Worm (Caenorhabditis elegans) whole organism, young adult: ENCODE results near the gene C33F10.1.
"Not testable (repeated sequence)": the region's sequence is repeated elsewhere in the genome, so short reads cannot be mapped to it uniquely, and the experiment has no call there.

Experiments
- ama-1 ChIP-seq, 3 experiments: fragments of 150-350 bp in 1 of 3; sonication (generic microtip) in 2 of 3; optimal IDR thresholded peaks; 2 replicates each; lab custom pipeline; 2014 to 2018; ENCODE audit warnings: missing biosample characterization in 2 of 3, missing genetic modification characterization in 2 of 3, missing genetic modification reagents in 2 of 3
- athp-1 ChIP-seq: sonication (generic microtip); optimal IDR thresholded peaks from 2 replicates; lab custom pipeline; 2017; ENCODE audit warnings: mild to moderate bottlenecking, missing genetic modification characterization, missing compliant biosample characterization
- attf-5 ChIP-seq: fragments of 200-800 bp; sonication (Bioruptor generic); optimal IDR thresholded peaks from 2 replicates; lab custom pipeline; 2018; ENCODE audit warnings: mild to moderate bottlenecking, missing genetic modification characterization, missing compliant biosample characterization
- nhr-179 ChIP-seq: sonication (generic microtip); optimal IDR thresholded peaks from 2 replicates; lab custom pipeline; 2016; ENCODE audit warnings: mild to moderate bottlenecking, missing genetic modification characterization, missing compliant biosample characterization
- rec-8 ChIP-seq, 2 experiments: sonication (generic microtip); optimal IDR thresholded peaks; 2 replicates each; lab custom pipeline; 2016; ENCODE audit warnings: mild to moderate bottlenecking in 2 of 2, missing genetic modification characterization in 2 of 2, missing genetic modification reagents in 2 of 2, missing genotype in 2 of 2, missing biosample characterization in 1 of 2, missing compliant biosample characterization in 1 of 2, moderate library complexity in 1 of 2

ce11 chrII:4825133-4825532, 9.7 kb upstream of the C33F10.1 start, which contains the start of the genes C33F10.8 and msp-40:
- TF ChIP-seq rec-8 (tag; optimal IDR thresholded peaks at IDR 0.05; lab: Kevin White, UChicago); ama-1 (optimal IDR thresholded peaks at IDR 0.05; lab: Kevin White, UChicago); ama-1 (GFP tag; optimal IDR thresholded peaks at IDR 0.05; lab: Kevin White, UChicago); attf-5; athp-1 (tag; lab: Kevin White, UChicago); nhr-179 (tag; lab: Kevin White, UChicago): not testable (repeated sequence)
